Worm (Caenorhabditis elegans) whole organism, L4 larva: Measurements from ENCODE around the gene T13A10.64.

ENCODE experiments used
- D1046.2 ChIP-seq: fragments of 200-800 bp; sonication (Bioruptor generic); IDR thresholded peaks from 2 replicates; pipeline ENCODE4 v1.3.6; 2022; ENCODE audit warnings: missing genetic modification characterization, missing compliant biosample characterization
- F26F4.8 ChIP-seq: fragments of 200-800 bp; sonication (Bioruptor generic); conservative IDR thresholded peaks from 2 replicates; pipeline ENCODE4 v1.3.6; 2022; ENCODE audit warnings: missing genetic modification characterization, missing compliant biosample characterization
- F49E8.2 ChIP-seq: sonication (generic microtip); optimal IDR thresholded peaks from 2 replicates; lab custom pipeline; 2016; ENCODE audit warnings: missing compliant biosample characterization, mild to moderate bottlenecking, missing genetic modification characterization, borderline replicate concordance
- T20F7.1 ChIP-seq: fragments of 200-800 bp; sonication (Bioruptor generic); optimal IDR thresholded peaks from 2 replicates; lab custom pipeline; 2018; ENCODE audit warnings: mild to moderate bottlenecking, missing genetic modification characterization, missing compliant biosample characterization
- Y48G9A.11 ChIP-seq: fragments of 200-800 bp; sonication (Bioruptor generic); IDR thresholded peaks from 2 replicates; pipeline ENCODE4 v1.3.6; 2022; ENCODE audit warnings: missing genetic modification reagents, missing genetic modification characterization, missing compliant biosample characterization
- aha-1 ChIP-seq: fragments of 150-350 bp; peaks from one replicate; lab custom pipeline; 2014; ENCODE audit warnings: missing biosample characterization, missing genetic modification characterization
- attf-4 ChIP-seq: sonication (generic microtip); optimal IDR thresholded peaks from 3 replicates; lab custom pipeline; 2017; ENCODE audit warnings: missing biosample characterization, missing genetic modification characterization
- ceh-28 ChIP-seq: fragments of 150-350 bp; optimal IDR thresholded peaks from 2 replicates; lab custom pipeline; 2014; ENCODE audit warnings: missing biosample characterization, missing genetic modification reagents, missing genetic modification characterization
- ceh-44 ChIP-seq: fragments of 200-800 bp; sonication (Bioruptor generic); IDR thresholded peaks from 2 replicates; pipeline ENCODE4 v1.3.6; 2022; ENCODE audit warnings: missing genetic modification reagents, missing genetic modification characterization, missing compliant biosample characterization
- ceh-82 ChIP-seq: sonication (generic microtip); optimal IDR thresholded peaks from 2 replicates; lab custom pipeline; 2017; ENCODE audit warnings: missing biosample characterization, missing genetic modification characterization
- daf-12 ChIP-seq: fragments of 150-350 bp; optimal IDR thresholded peaks from 2 replicates; lab custom pipeline; 2014; ENCODE audit warnings: missing biosample characterization, missing genetic modification reagents, missing genetic modification characterization
- dmd-6 ChIP-seq: fragments of 200-800 bp; sonication (Bioruptor generic); IDR thresholded peaks from 2 replicates; pipeline ENCODE4 v1.3.6; 2022; ENCODE audit warnings: missing genetic modification reagents, missing genetic modification characterization, missing compliant biosample characterization
- dmd-8 ChIP-seq: fragments of 200-800 bp; sonication (Bioruptor generic); IDR thresholded peaks from 2 replicates; pipeline ENCODE4 v1.3.6; 2022; ENCODE audit warnings: missing genetic modification characterization, missing compliant biosample characterization
- dpl-1 ChIP-seq: fragments of 150-350 bp; optimal IDR thresholded peaks from 2 replicates; lab custom pipeline; 2014; ENCODE audit warnings: missing biosample characterization, missing genetic modification reagents, missing genetic modification characterization
- dve-1 ChIP-seq: sonication (generic microtip); optimal IDR thresholded peaks from 2 replicates; lab custom pipeline; 2017; ENCODE audit warnings: antibody characterized with exemption, mild to moderate bottlenecking, missing genetic modification characterization, missing compliant biosample characterization; ENCODE audit not compliant: insufficient read depth
- gei-8 ChIP-seq: fragments of 200-800 bp; sonication (Bioruptor generic); optimal IDR thresholded peaks from 2 replicates; lab custom pipeline; 2018; ENCODE audit warnings: mild to moderate bottlenecking, missing genetic modification characterization, missing compliant biosample characterization
- hlh-30 ChIP-seq: sonication (generic microtip); optimal IDR thresholded peaks from 2 replicates; lab custom pipeline; 2017; ENCODE audit warnings: antibody characterized with exemption, mild to moderate bottlenecking, missing genetic modification characterization, missing compliant biosample characterization; ENCODE audit not compliant: insufficient read depth
- lim-7 ChIP-seq: fragments of 200-800 bp; sonication (Bioruptor generic); IDR thresholded peaks from 2 replicates; pipeline ENCODE4 v1.3.6; 2022; ENCODE audit warnings: missing genetic modification characterization, missing compliant biosample characterization
- lin-1 ChIP-seq: fragments of 200-800 bp; sonication (Bioruptor generic); IDR thresholded peaks from 2 replicates; pipeline ENCODE4 v1.3.6; 2022; ENCODE audit warnings: missing genetic modification reagents, missing genetic modification characterization, missing compliant biosample characterization
- lin-15B ChIP-seq: fragments of 150-350 bp; sonication (generic microtip); optimal IDR thresholded peaks from 3 replicates; lab custom pipeline; 2014; ENCODE audit warnings: missing biosample characterization, missing genetic modification characterization
- lin-39 ChIP-seq: fragments of 150-350 bp; optimal IDR thresholded peaks from 2 replicates; lab custom pipeline; 2014; ENCODE audit warnings: missing biosample characterization, missing genetic modification reagents, missing genetic modification characterization
- lsy-2 ChIP-seq, 2 experiments: fragments of 150-350 bp in 1 of 2; sonication (generic microtip) in 1 of 2; optimal IDR thresholded peaks; 2 replicates each; lab custom pipeline; 2014 to 2017; ENCODE audit warnings: missing biosample characterization in 2 of 2, missing genetic modification characterization in 2 of 2
- madf-9 ChIP-seq: fragments of 200-800 bp; sonication (Bioruptor generic); conservative IDR thresholded peaks from 2 replicates; pipeline ENCODE4 v1.3.6; 2022; ENCODE audit warnings: missing genetic modification reagents, missing genetic modification characterization, missing compliant biosample characterization
- mes-2 ChIP-seq: sonication (generic microtip); optimal IDR thresholded peaks from 2 replicates; lab custom pipeline; 2016; ENCODE audit warnings: missing genotype, mild to moderate bottlenecking, missing genetic modification characterization, missing compliant biosample characterization; ENCODE audit not compliant: poor library complexity, severe bottlenecking
- nhr-102 ChIP-seq: sonication (generic microtip); optimal IDR thresholded peaks from 2 replicates; lab custom pipeline; 2016; ENCODE audit warnings: mild to moderate bottlenecking, missing genetic modification characterization, moderate library complexity, missing compliant biosample characterization
- nhr-25 ChIP-seq: sonication (generic microtip); optimal IDR thresholded peaks from 2 replicates; lab custom pipeline; 2017; ENCODE audit warnings: missing genetic modification characterization, mild to moderate bottlenecking, missing compliant biosample characterization, antibody characterized with exemption, moderate library complexity, borderline replicate concordance; ENCODE audit not compliant: insufficient read depth
- nhr-28 ChIP-seq: fragments of 150-350 bp; optimal IDR thresholded peaks from 2 replicates; lab custom pipeline; 2014; ENCODE audit warnings: missing biosample characterization, missing genetic modification characterization
- nhr-41 ChIP-seq: fragments of 200-800 bp; sonication (Bioruptor generic); IDR thresholded peaks from 2 replicates; pipeline ENCODE4 v1.3.6; 2022; ENCODE audit warnings: missing genetic modification reagents, missing genetic modification characterization, missing compliant biosample characterization
- nhr-77 ChIP-seq: fragments of 150-350 bp; optimal IDR thresholded peaks from 2 replicates; lab custom pipeline; 2014; ENCODE audit warnings: missing biosample characterization, missing genetic modification characterization
- php-3 ChIP-seq: fragments of 200-800 bp; sonication (Bioruptor generic); IDR thresholded peaks from 2 replicates; pipeline ENCODE4 v1.3.6; 2022; ENCODE audit warnings: missing genetic modification reagents, missing genetic modification characterization, missing compliant biosample characterization
- pqm-1 ChIP-seq: sonication (generic microtip); optimal IDR thresholded peaks from 2 replicates; lab custom pipeline; 2017; ENCODE audit warnings: missing biosample characterization, missing genetic modification characterization
- set-16 ChIP-seq: fragments of 200-800 bp; sonication (Bioruptor generic); IDR thresholded peaks from 2 replicates; pipeline ENCODE4 v1.3.6; 2022; ENCODE audit warnings: missing genetic modification reagents, missing genetic modification characterization, missing compliant biosample characterization
- spr-1 ChIP-seq: sonication (generic microtip); optimal IDR thresholded peaks from 2 replicates; lab custom pipeline; 2016; ENCODE audit warnings: mild to moderate bottlenecking, missing genetic modification characterization, missing compliant biosample characterization
- spr-3 ChIP-seq: fragments of 200-800 bp; sonication (Bioruptor generic); optimal IDR thresholded peaks from 2 replicates; lab custom pipeline; 2018; ENCODE audit warnings: mild to moderate bottlenecking, missing genetic modification characterization, missing compliant biosample characterization
- tag-97 ChIP-seq: fragments of 200-800 bp; sonication (Bioruptor generic); IDR thresholded peaks from 2 replicates; pipeline ENCODE4 v1.3.6; 2022; ENCODE audit warnings: missing genetic modification characterization, missing compliant biosample characterization
- tra-1 ChIP-seq: fragments of 200-800 bp; sonication (Bioruptor generic); IDR thresholded peaks from 2 replicates; pipeline ENCODE4 v1.3.6; 2022; ENCODE audit warnings: missing genetic modification reagents, missing genetic modification characterization, missing compliant biosample characterization
- unc-62 ChIP-seq, 3 experiments: fragments of 150-350 bp in 1 of 3; sonication (generic microtip); optimal IDR thresholded peaks in 2 of 3; peaks in 1 of 3; 1 replicate in 1 of 3; 2 replicates in 2 of 3; lab custom pipeline; 2014 to 2017; ENCODE audit warnings: missing biosample characterization in 3 of 3, missing genetic modification characterization in 3 of 3, missing genetic modification reagents in 3 of 3, missing genotype in 1 of 3
- vab-7 ChIP-seq: fragments of 200-800 bp; sonication (Bioruptor generic); IDR thresholded peaks from 2 replicates; pipeline ENCODE4 v1.3.6; 2022; ENCODE audit warnings: missing genetic modification reagents, missing genetic modification characterization, missing compliant biosample characterization
- zfp-3 ChIP-seq: fragments of 200-800 bp; sonication (Bioruptor generic); conservative IDR thresholded peaks from 2 replicates; pipeline ENCODE4 v1.3.6; 2022; ENCODE audit warnings: missing genetic modification reagents, missing genetic modification characterization, missing compliant biosample characterization

The T13A10.64 gene

DNA sequence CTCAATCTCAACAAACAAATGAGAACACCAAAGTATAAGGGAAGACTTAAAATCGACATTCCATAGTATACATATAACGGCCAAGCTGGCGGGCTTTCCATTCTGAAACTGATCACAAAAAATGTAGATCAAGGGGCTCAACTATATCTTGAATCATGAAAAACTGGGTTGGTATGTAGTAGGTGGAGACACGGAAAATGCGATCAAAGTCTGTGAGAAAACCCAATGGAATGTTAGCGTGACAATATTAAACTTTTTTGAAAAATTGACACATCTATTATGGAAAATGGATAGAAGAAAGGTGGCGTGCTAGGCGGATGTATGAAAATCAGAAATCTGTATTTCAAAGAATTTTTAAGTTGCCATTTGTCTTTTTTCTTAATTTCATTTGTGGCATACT, 8.5 kb downstream of the T13A10.64 start, which contains the start of gene srv-28:
Gene srv-28, minus strand, starts transcription at position 101 of the 400 bp plus-strand sequence.
- TF ChIP-seq unc-62 (GFP tag; optimal IDR thresholded peaks at IDR 0.05 in 1 of 2; lab: Kevin White, UChicago) (peak in 1 of 2 experiments; percentile 33), unc-62 (tag; optimal IDR thresholded peaks at IDR 0.05; lab: Kevin White, UChicago) (no peak), lsy-2 (tag; optimal IDR thresholded peaks at IDR 0.05; lab: Kevin White, UChicago) (no peak), aha-1 (peak; percentile 7)

DNA sequence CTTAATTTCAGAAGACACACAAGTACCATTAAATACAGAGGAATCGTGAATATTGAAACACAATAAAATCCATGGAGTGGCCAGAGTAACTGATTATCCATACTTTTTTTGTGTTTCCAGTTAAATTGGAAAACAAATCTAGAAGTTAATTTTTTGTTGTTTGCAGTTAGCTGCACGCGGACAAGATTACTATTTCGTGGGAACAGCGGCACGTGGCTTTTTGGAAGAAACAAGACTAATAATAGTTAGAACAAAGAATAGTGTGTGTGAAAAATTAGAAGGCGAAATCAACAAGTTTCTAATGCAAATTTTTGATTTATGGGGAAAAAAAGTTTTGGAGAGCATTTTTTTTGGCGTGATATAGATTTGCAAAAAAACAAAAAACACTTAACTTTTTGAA, 11.8 kb downstream of the T13A10.64 start, which contains the start of gene srv-29:
Gene srv-29, minus strand, starts transcription at position 101 of the 400 bp plus-strand sequence.
- TF ChIP-seq daf-12 (no peak), lim-7 (GFP tag; lab: Robert Waterston, UW) (no peak), unc-62 (GFP tag; optimal IDR thresholded peaks at IDR 0.05 in 1 of 2; lab: Kevin White, UChicago) (no peak), unc-62 (tag; optimal IDR thresholded peaks at IDR 0.05; lab: Kevin White, UChicago) (no peak), spr-3 (GFP tag; lab: Kevin White, UChicago) (no peak), ceh-82 (tag; lab: Kevin White, UChicago) (no peak)

DNA sequence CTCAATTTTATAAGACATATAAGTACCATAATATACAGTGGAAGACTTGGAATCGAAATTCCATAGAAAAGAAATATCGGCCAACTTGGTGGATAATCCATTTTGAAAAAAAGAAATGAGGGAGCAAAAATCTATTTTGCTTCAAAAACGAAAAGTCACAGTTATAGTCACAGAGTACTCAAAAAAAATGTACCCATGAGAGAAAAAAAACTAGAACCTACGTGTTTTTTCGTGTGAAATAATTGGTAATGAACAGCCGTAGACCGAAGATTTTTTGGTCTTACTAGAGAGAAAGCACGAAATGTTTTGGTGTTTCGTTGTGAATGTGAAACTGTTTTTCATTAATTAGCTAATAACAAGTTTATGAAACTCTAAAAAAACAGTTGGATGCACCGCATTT, 14.6 kb downstream of the T13A10.64 start, which contains the start of gene srv-30:
Gene srv-30, minus strand, starts transcription at position 101 of the 400 bp plus-strand sequence.
- TF ChIP-seq unc-62 (GFP tag; optimal IDR thresholded peaks at IDR 0.05 in 1 of 2; lab: Kevin White, UChicago): peak in 1 of 2 experiments; percentile 42
- TF ChIP-seq unc-62 (tag; optimal IDR thresholded peaks at IDR 0.05; lab: Kevin White, UChicago): no peak
- no peak for TF ChIP-seq hlh-30 (tag; lab: Kevin White, UChicago)

DNA sequence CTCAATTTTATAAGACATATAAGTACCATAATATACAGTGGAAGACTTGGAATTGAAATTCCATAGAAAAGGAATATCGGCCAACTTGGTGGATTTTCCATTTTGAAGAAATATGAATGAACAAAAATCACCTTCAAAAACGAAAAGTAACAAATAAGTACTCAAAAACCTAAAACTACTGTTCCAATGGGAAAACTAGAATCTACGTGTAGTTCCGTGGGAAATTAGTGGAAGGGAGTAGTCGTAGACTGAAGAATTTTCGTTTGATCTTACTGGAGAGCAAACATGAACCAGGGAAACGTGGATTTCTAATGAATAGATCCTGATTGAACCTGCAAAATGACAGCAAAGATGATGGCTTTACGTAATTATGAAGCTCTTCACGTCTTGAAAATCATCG, 17.2 kb downstream of the T13A10.64 start, which contains the start of gene srv-31:
Gene srv-31, minus strand, starts transcription at position 101 of the 400 bp plus-strand sequence.
- no peak for TF ChIP-seq ceh-28 (tag; lab: Kevin White, UChicago)
- TF ChIP-seq D1046.2 (GFP tag; lab: Robert Waterston, UW): no peak
- TF ChIP-seq F49E8.2 (tag; lab: Kevin White, UChicago): no peak
- no peak for TF ChIP-seq nhr-102
- TF ChIP-seq F26F4.8: no peak
- no peak for TF ChIP-seq tra-1 (GFP tag; lab: Robert Waterston, UW)
- TF ChIP-seq lim-7 (GFP tag; lab: Robert Waterston, UW): no peak
- no peak for TF ChIP-seq lin-1 (GFP tag; lab: Robert Waterston, UW)
- TF ChIP-seq ceh-44: no peak
- TF ChIP-seq attf-4 (tag; lab: Kevin White, UChicago): no peak
- no peak for TF ChIP-seq Y48G9A.11 (GFP tag; lab: Robert Waterston, UW)
- TF ChIP-seq nhr-25 (tag; lab: Kevin White, UChicago): no peak
- no peak for TF ChIP-seq spr-3 (GFP tag; lab: Kevin White, UChicago)
- no peak for TF ChIP-seq zfp-3 (GFP tag; lab: Robert Waterston, UW)
- no peak for TF ChIP-seq madf-9 (GFP tag; lab: Robert Waterston, UW)
- no peak for TF ChIP-seq nhr-41
- TF ChIP-seq lin-15B (tag; lab: Kevin White, UChicago): no peak
- TF ChIP-seq gei-8: no peak
- no peak for TF ChIP-seq spr-1
- no peak for TF ChIP-seq aha-1
- TF ChIP-seq, all 104 proteins: peak for 0

DNA sequence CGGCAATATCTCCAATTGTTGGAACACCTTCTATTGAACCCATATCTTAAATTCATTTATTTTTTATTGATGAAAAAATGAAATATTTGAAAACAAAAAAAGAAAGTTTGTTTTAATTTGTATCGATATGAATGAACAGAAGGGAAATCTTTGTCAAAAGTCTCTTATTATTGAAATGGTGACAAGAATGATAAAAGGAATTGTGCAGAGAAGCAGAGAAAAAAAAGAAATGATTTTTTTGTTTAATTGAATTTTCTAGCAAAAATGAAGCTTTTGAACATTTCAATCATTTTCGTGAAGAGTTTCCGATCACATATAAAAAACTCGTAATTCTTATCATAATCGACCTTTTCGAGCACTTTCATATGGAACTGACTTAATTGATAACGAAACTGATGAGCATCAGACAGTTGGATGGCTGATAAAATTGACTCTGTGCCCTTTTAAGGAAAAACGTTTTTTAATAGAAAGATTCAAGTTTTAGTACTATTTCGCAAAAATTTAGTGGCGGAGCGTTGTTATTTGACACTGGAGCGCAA, 21.0 kb downstream of the T13A10.64 start, which contains the start of the genes aat-4 and T13A10.1:
Gene aat-4, minus strand, starts transcription at position 51 of the 539 bp plus-strand sequence.
Gene T13A10.1, plus strand, starts transcription at position 411 of the 539 bp plus-strand sequence.
- TF ChIP-seq nhr-77: no peak
- TF ChIP-seq lin-39 (tag; lab: Kevin White, UChicago): no peak
- TF ChIP-seq Y48G9A.11 (GFP tag; lab: Robert Waterston, UW): no peak
- TF ChIP-seq dmd-8 (GFP tag; lab: Robert Waterston, UW): no peak
- TF ChIP-seq dve-1 (tag; lab: Kevin White, UChicago): no peak
- no peak for TF ChIP-seq tag-97
- peak; percentile 60 for TF ChIP-seq nhr-28 (tag; lab: Kevin White, UChicago)
- no peak for TF ChIP-seq set-16 (GFP tag; lab: Robert Waterston, UW)
- no peak for TF ChIP-seq ceh-44
- TF ChIP-seq php-3 (GFP tag; lab: Robert Waterston, UW): peak; percentile 84
- no peak for TF ChIP-seq T20F7.1 (GFP tag; lab: Kevin White, UChicago)
- TF ChIP-seq mes-2 (tag; lab: Kevin White, UChicago): no peak
- TF ChIP-seq gei-8: no peak
- peak; percentile 88 for TF ChIP-seq dmd-6
- peak; percentile 65; the same call in 1 of the 2 replicates for TF ChIP-seq nhr-41
- no peak for TF ChIP-seq vab-7 (GFP tag; lab: Robert Waterston, UW)
- peak in 1 of 2 experiments; percentile 74 for TF ChIP-seq unc-62 (GFP tag; optimal IDR thresholded peaks at IDR 0.05 in 1 of 2; lab: Kevin White, UChicago)
- no peak for TF ChIP-seq unc-62 (tag; optimal IDR thresholded peaks at IDR 0.05; lab: Kevin White, UChicago)
- TF ChIP-seq dpl-1 (GFP tag; lab: Kevin White, UChicago): no peak
- peak; percentile 92 for TF ChIP-seq pqm-1 (tag; lab: Kevin White, UChicago)
